Fruit fly (Drosophila melanogaster) whole organism, pupa: ENCODE results near the gene CG15543.

ENCODE experiments used
- CG10348 ChIP-seq: fragments of 200-800 bp; sonication (Bioruptor generic); IDR thresholded peaks from 2 replicates; pipeline ENCODE4 v1.3.6; 2022; ENCODE audit warnings: missing biosample characterization, missing genetic modification characterization
- CG12605 ChIP-seq: fragments of 200-800 bp; sonication (Bioruptor generic); IDR thresholded peaks from 2 replicates; pipeline ENCODE4 v1.3.6; 2022; ENCODE audit warnings: missing biosample characterization, missing genetic modification characterization
- CG13204 ChIP-seq: fragments of 200-800 bp; sonication (Bioruptor generic); optimal IDR thresholded peaks from 2 replicates; lab custom pipeline; 2018; ENCODE audit warnings: missing biosample characterization, mild to moderate bottlenecking, missing genetic modification characterization, moderate library complexity
- CG14655 ChIP-seq: fragments of 200-800 bp; sonication (Bioruptor generic); optimal IDR thresholded peaks from 3 replicates; lab custom pipeline; 2017; ENCODE audit warnings: mild to moderate bottlenecking, missing biosample characterization, missing genetic modification reagents, missing genetic modification characterization
- CG15710 ChIP-seq: fragments of 200-800 bp; sonication (Bioruptor generic); optimal IDR thresholded peaks from 2 replicates; lab custom pipeline; 2018; ENCODE audit warnings: missing biosample characterization, mild to moderate bottlenecking, missing genetic modification characterization, moderate library complexity
- CG17806 ChIP-seq: fragments of 200-800 bp; sonication (Bioruptor generic); optimal IDR thresholded peaks from 2 replicates; lab custom pipeline; 2018; ENCODE audit warnings: missing biosample characterization, mild to moderate bottlenecking, missing genetic modification characterization, moderate library complexity
- CG32121 ChIP-seq: fragments of 200-800 bp; sonication (Bioruptor generic); IDR thresholded peaks from 2 replicates; pipeline ENCODE4 v1.3.6; 2022; ENCODE audit warnings: missing biosample characterization, missing genetic modification characterization
- CG34367 ChIP-seq: fragments of 200-800 bp; sonication (Bioruptor generic); optimal IDR thresholded peaks from 2 replicates; lab custom pipeline; 2018; ENCODE audit warnings: missing biosample characterization, mild to moderate bottlenecking, missing genetic modification characterization
- CG4496 ChIP-seq: fragments of 200-800 bp; sonication (Bioruptor generic); IDR thresholded peaks from 3 replicates; pipeline ENCODE4 v1.3.6; 2022; ENCODE audit warnings: missing biosample characterization, missing genetic modification characterization
- CG8159 ChIP-seq: fragments of 200-800 bp; sonication (Bioruptor generic); optimal IDR thresholded peaks from 3 replicates; lab custom pipeline; 2018; ENCODE audit warnings: missing biosample characterization, mild to moderate bottlenecking, missing genetic modification characterization, moderate library complexity
- CG8301 ChIP-seq: fragments of 200-800 bp; sonication (Bioruptor generic); optimal IDR thresholded peaks from 2 replicates; lab custom pipeline; 2018; ENCODE audit warnings: missing biosample characterization, mild to moderate bottlenecking, missing genetic modification characterization
- CG9948 ChIP-seq: fragments of 200-800 bp; sonication (Bioruptor generic); optimal IDR thresholded peaks from 2 replicates; lab custom pipeline; 2018; ENCODE audit warnings: missing biosample characterization, mild to moderate bottlenecking, missing genetic modification characterization, moderate library complexity
- D1 ChIP-seq: fragments of 200-800 bp; sonication (Bioruptor generic); optimal IDR thresholded peaks from 2 replicates; lab custom pipeline; 2018; ENCODE audit warnings: missing biosample characterization, mild to moderate bottlenecking, missing genetic modification characterization, moderate library complexity
- EcR ChIP-seq: fragments of 200-800 bp; sonication (Bioruptor generic); optimal IDR thresholded peaks from 3 replicates; lab custom pipeline; 2019; ENCODE audit warnings: missing biosample characterization, missing genetic modification characterization, mild to moderate bottlenecking, moderate library complexity, missing genetic modification reagents
- Ets98B ChIP-seq: fragments of 200-800 bp; sonication (Bioruptor generic); IDR thresholded peaks from 2 replicates; pipeline ENCODE4 v1.3.6; 2022; ENCODE audit warnings: missing biosample characterization, missing genetic modification characterization
- Pif1A ChIP-seq: fragments of 200-800 bp; sonication (Bioruptor generic); optimal IDR thresholded peaks from 3 replicates; lab custom pipeline; 2016; ENCODE audit warnings: missing biosample characterization, missing genetic modification characterization
- Pif1B ChIP-seq: fragments of 200-800 bp; sonication (Bioruptor generic); optimal IDR thresholded peaks from 3 replicates; lab custom pipeline; 2016; ENCODE audit warnings: missing biosample characterization, missing genetic modification characterization
- Snoo ChIP-seq: fragments of 200-800 bp; sonication (Bioruptor generic); optimal IDR thresholded peaks from 3 replicates; lab custom pipeline; 2017; ENCODE audit warnings: missing biosample characterization, mild to moderate bottlenecking, missing genetic modification characterization, inconsistent platforms
- fd96Ca ChIP-seq: fragments of 200-800 bp; sonication (Bioruptor generic); IDR thresholded peaks from 3 replicates; pipeline ENCODE4 v1.3.6; 2022; ENCODE audit warnings: missing biosample characterization, missing genetic modification characterization
- gl ChIP-seq: fragments of 200-800 bp; sonication (Bioruptor generic); optimal IDR thresholded peaks from 2 replicates; lab custom pipeline; 2018; ENCODE audit warnings: missing biosample characterization, mild to moderate bottlenecking, missing genetic modification characterization
- rn ChIP-seq: fragments of 200-800 bp; sonication (Bioruptor generic); IDR thresholded peaks from 2 replicates; pipeline ENCODE4 v1.3.6; 2022; ENCODE audit warnings: missing biosample characterization, missing genetic modification characterization

Gene CG15543

DNA sequence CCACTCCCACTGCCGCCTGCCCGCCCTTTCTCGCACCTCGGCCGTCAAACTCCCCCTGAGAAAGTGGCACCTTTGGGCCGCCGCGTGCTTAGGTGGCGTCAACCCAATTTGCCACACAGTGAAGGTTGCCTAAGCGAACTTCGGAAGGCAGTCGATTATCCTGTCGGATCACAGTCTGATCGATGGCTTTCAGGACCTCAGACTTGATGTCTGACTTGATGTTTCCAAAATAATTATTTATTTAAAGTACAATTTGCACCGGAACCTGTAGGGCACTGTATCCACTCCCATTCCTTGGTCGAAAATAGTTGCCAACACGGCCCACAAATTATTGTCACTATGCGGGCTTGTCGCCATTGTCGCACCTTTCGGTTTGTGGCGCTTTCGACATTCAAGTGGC, 28.3 kb upstream of the CG15543 start:
- TF ChIP-seq CG32121 (GFP tag; lab: Robert Waterston, UW) (peak; percentile 55; the same call in 1 of the 2 replicates), D1 (no peak), EcR (GFP tag; lab: Kevin White, UChicago) (no peak), CG4496 (peak; percentile 44; the same call in 1 of the 3 replicates), fd96Ca (GFP tag; lab: Robert Waterston, UW) (peak; percentile 62; the same call in 2 of the 3 replicates), rn (0 out of 2 replicates have a peak, but pooled peaks have one; percentile 8), CG12605 (GFP tag; lab: Robert Waterston, UW) (no peak), Pif1B (GFP tag; lab: Kevin White, UChicago) (no peak), Snoo (tag; lab: Kevin White, UChicago) (no peak), CG15710 (tag; lab: Kevin White, UChicago) (no peak), CG34367 (tag; lab: Kevin White, UChicago) (no peak), CG14655 (no peak), CG17806 (tag; lab: Kevin White, UChicago) (no peak), CG10348 (GFP tag; lab: Robert Waterston, UW) (peak; percentile 53), Ets98B (GFP tag; lab: Robert Waterston, UW) (peak; percentile 54; the same call in 1 of the 2 replicates), CG13204 (GFP tag; lab: Kevin White, UChicago) (no peak), CG8301 (tag; lab: Kevin White, UChicago) (no peak), CG8159 (tag; lab: Kevin White, UChicago) (no peak), gl (tag; lab: Kevin White, UChicago) (no peak), CG9948 (tag; lab: Kevin White, UChicago) (no peak), Pif1A (no peak)

DNA sequence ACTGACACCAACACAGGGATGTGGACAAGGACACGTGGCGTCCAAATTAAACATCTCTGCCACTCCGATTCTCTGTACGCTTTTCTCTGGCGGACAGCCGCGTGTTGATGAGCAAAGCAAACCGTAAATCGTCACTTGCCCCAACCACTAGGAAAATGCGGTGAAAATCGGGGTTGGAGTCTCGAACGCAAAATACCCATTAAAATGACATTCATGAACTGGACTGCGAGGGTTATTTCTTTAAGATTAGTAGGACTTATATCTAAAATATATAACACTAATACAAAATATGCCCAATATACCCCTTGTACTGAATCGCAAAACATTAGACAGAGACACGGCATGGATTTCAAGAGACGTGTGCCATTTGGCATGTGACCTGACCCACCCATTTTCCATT, 24.2 kb upstream of the CG15543 start:
- no peak for TF ChIP-seq Ets98B (GFP tag; lab: Robert Waterston, UW)
- TF ChIP-seq EcR (GFP tag; lab: Kevin White, UChicago): no peak
- no peak for TF ChIP-seq D1
- TF ChIP-seq CG15710 (tag; lab: Kevin White, UChicago): no peak

DNA sequence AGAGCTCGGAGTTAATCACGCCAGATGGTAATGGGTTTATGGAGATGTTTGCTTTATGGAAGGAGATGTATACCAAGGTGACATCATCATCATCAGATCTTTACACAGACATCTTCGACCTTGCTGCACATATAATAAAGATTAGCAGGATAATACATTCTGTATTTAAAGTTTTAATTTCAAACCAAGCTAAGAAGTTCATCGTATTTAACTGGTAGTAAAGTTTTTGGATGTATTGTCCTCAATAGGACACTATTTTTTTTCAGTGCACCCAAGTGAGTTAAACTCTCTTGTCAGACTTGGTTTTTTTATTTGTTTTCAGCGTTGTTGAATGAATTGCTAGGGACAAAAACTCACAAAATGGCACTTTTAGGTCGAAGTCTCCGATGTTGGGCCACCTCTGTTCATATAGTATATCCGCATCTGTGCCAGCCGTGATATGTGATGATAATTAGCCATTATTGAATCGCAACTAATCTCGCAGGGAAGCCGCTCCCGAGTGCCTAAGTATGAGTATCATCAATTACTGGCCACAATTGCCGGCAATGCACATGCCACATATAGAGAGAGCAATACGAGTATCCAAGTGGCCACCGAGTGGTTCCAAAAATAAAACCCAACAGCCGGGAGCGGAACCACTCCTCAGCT, 21.3 kb upstream of the CG15543 start:
- no peak for TF ChIP-seq Snoo (tag; lab: Kevin White, UChicago)
- peak; percentile 10 for TF ChIP-seq CG34367 (tag; lab: Kevin White, UChicago)
- peak; percentile 49 for TF ChIP-seq CG15710 (tag; lab: Kevin White, UChicago)
- peak; percentile 25 for TF ChIP-seq CG8159 (tag; lab: Kevin White, UChicago)
- no peak for TF ChIP-seq Pif1A
- no peak for TF ChIP-seq CG8301 (tag; lab: Kevin White, UChicago)
- no peak for TF ChIP-seq CG13204 (GFP tag; lab: Kevin White, UChicago)
- TF ChIP-seq fd96Ca (GFP tag; lab: Robert Waterston, UW): no peak
- no peak for TF ChIP-seq EcR (GFP tag; lab: Kevin White, UChicago)
- no peak for TF ChIP-seq CG32121 (GFP tag; lab: Robert Waterston, UW)
- TF ChIP-seq CG17806 (tag; lab: Kevin White, UChicago): no peak
- no peak for TF ChIP-seq gl (tag; lab: Kevin White, UChicago)
- no peak for TF ChIP-seq CG9948 (tag; lab: Kevin White, UChicago)

DNA sequence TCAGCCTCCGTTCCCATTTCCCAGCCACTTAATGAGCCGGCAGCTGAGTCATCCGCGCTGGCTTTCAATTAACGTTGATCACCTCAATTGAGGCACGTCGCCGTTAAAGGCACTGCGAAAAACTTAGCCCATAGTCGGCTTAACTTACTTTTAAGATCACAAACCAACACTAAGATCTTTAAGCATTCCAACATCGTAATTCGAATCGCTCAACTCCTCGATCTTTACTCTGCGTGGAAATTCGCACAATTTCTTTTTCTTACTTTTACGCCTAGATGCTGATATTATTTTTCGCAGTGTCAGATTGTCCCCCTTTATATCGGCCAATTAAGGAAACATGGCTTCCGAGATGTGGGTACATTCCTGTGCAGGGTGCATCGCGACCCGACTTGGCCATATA, 20.3 kb upstream of the CG15543 start:
- peak; percentile 28 for TF ChIP-seq CG17806 (tag; lab: Kevin White, UChicago)
- TF ChIP-seq fd96Ca (GFP tag; lab: Robert Waterston, UW): 0 out of 3 replicates have a peak, but pooled peaks have one; percentile 38
- TF ChIP-seq Pif1B (GFP tag; lab: Kevin White, UChicago): no peak
- peak; percentile 45 for TF ChIP-seq CG8159 (tag; lab: Kevin White, UChicago)
- no peak; the same call in 1 of the 2 replicates for TF ChIP-seq Ets98B (GFP tag; lab: Robert Waterston, UW)
- TF ChIP-seq CG15710 (tag; lab: Kevin White, UChicago): peak; percentile 15
- peak; percentile 33 for TF ChIP-seq CG9948 (tag; lab: Kevin White, UChicago)
- TF ChIP-seq CG14655: peak; percentile 46

- TF ChIP-seq Pif1B (GFP tag; lab: Kevin White, UChicago) (no peak), CG4496 (no peak), EcR (GFP tag; lab: Kevin White, UChicago) (no peak), CG8301 (tag; lab: Kevin White, UChicago) (no peak), gl (tag; lab: Kevin White, UChicago) (no peak), CG15710 (tag; lab: Kevin White, UChicago) (no peak), Ets98B (GFP tag; lab: Robert Waterston, UW) (no peak), Snoo (tag; lab: Kevin White, UChicago) (no peak), CG34367 (tag; lab: Kevin White, UChicago) (no peak), CG13204 (GFP tag; lab: Kevin White, UChicago) (no peak), CG14655 (no peak), fd96Ca (GFP tag; lab: Robert Waterston, UW) (no peak), D1 (no peak), CG32121 (GFP tag; lab: Robert Waterston, UW) (no peak), CG8159 (tag; lab: Kevin White, UChicago) (no peak)
Measured at dm6 chr3R:30725787-30726186, 16.9 kb upstream of the CG15543 start, which contains the start of gene eIF4H2. eIF4H2 (plus strand) TSS chr3R:30726087.

DNA sequence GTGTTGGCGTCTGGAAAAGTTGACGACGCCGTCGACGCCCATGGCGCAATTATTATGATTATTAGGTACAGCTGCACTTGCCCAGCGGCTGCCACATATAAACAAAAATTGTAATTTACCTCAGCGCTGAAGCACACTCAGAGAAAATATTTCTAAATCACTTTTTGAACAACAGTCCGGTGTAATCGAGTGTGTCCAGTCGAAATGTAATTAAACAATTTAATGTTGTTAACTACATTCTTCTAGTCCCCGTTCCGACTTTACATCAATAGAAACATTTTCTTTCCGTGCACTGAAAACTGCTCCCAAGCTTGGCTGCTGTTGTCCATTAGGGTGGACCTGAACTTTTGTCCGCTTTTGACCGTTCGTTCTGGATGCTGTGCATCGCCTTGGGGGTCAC, 13.7 kb upstream of the CG15543 start:
- no peak for TF ChIP-seq CG14655
- TF ChIP-seq CG17806 (tag; lab: Kevin White, UChicago): no peak
- peak; percentile 42 for TF ChIP-seq CG8159 (tag; lab: Kevin White, UChicago)
